Worm (Caenorhabditis elegans): ENCODE results near the gene Y19D2B.2.

Gene Y19D2B.2

DNA sequence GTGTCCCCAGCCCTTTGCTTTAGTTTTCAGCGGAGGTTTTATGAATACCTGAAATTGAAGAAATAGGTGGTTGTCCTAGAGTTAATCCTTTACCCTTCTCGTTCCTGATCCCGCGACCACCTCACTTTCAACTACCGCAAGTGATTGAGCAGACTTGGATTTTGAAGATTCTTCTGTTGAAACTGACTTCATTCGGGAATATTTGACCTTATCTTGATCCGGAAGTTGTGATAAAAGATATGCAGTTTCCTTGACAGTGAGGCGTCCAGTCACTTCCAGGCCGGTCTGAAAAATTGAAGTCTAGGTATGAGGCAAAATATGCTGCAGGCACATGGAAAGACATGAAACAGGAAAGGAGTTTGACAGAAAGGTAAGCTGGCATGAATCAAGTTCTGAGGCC is 31.1 kb downstream of the Y19D2B.2 start:
- no peak for TF ChIP-seq hmg-4 (GFP tag; optimal IDR thresholded peaks at IDR 0.05)
- no peak for TF ChIP-seq pes-1 (GFP tag; IDR thresholded peaks at IDR 0.05)
- TF ChIP-seq ama-1 (optimal IDR thresholded peaks at IDR 0.05): no peak
- TF ChIP-seq ceh-13 (GFP tag; optimal IDR thresholded peaks at IDR 0.05): no peak
- no peak for TF ChIP-seq sea-1 (GFP tag; conservative IDR thresholded peaks at IDR 0.05)
- no peak for TF ChIP-seq aly-1 (tag; optimal IDR thresholded peaks at IDR 0.05)
- no peak for TF ChIP-seq hmbx-1 (tag; optimal IDR thresholded peaks at IDR 0.05)
- no peak for TF ChIP-seq scrt-1 (GFP tag; IDR thresholded peaks at IDR 0.05)
- no peak for TF ChIP-seq ets-7 (tag; optimal IDR thresholded peaks at IDR 0.05)
- TF ChIP-seq tbx-11 (GFP tag; IDR thresholded peaks at IDR 0.05): no peak
- no peak for TF ChIP-seq hnd-1 (tag; optimal IDR thresholded peaks at IDR 0.05)
- no peak for TF ChIP-seq tbx-37 (GFP tag; conservative IDR thresholded peaks at IDR 0.05)
- no peak for TF ChIP-seq F13C5.2 (tag; optimal IDR thresholded peaks at IDR 0.05)
- no peak for TF ChIP-seq tra-4 (tag; optimal IDR thresholded peaks at IDR 0.05)
- TF ChIP-seq flt-1 (GFP tag; IDR thresholded peaks at IDR 0.05): no peak
- TF ChIP-seq ceh-36 (tag; optimal IDR thresholded peaks at IDR 0.05): no peak
- no peak for TF ChIP-seq B0310.2 (tag; optimal IDR thresholded peaks at IDR 0.05)

DNA sequence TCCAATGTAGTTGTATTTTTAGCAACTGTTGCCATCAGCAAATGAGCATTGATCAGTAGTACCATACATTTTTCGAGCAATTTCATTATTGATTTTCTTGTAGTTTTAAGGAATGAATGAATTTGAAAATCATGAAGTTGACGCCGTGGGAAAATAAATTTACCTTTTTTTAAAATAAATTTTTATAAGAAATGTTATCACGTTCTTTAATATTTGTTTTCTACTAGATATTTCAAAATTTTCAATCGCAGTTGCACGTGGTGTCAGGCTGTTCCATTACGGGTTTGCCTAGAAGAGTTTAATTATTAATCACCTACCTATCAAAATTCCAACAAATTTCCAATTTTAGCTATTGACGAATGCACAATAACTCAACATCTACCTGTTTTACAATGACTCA is 32.7 kb downstream of the Y19D2B.2 start, which contains the start of gene R03D7.8:
TSS of gene R03D7.8 (minus strand) at position 101 of the 400 bp plus-strand sequence.
- TF ChIP-seq sea-1 (GFP tag; conservative IDR thresholded peaks at IDR 0.05): no peak
- TF ChIP-seq ets-7 (tag; optimal IDR thresholded peaks at IDR 0.05): no peak
- no peak for TF ChIP-seq tra-4 (tag; optimal IDR thresholded peaks at IDR 0.05)
- TF ChIP-seq ama-1 (optimal IDR thresholded peaks at IDR 0.05): no peak
- TF ChIP-seq ceh-36 (tag; optimal IDR thresholded peaks at IDR 0.05): no peak
- no peak for TF ChIP-seq F13C5.2 (tag; optimal IDR thresholded peaks at IDR 0.05)
- no peak for TF ChIP-seq hmg-4 (GFP tag; optimal IDR thresholded peaks at IDR 0.05)
- TF ChIP-seq ceh-13 (GFP tag; optimal IDR thresholded peaks at IDR 0.05): no peak
- no peak for TF ChIP-seq pes-1 (GFP tag; IDR thresholded peaks at IDR 0.05)
- TF ChIP-seq hmbx-1 (tag; optimal IDR thresholded peaks at IDR 0.05): no peak
- no peak for TF ChIP-seq tbx-11 (GFP tag; IDR thresholded peaks at IDR 0.05)
- no peak for TF ChIP-seq B0310.2 (tag; optimal IDR thresholded peaks at IDR 0.05)

DNA sequence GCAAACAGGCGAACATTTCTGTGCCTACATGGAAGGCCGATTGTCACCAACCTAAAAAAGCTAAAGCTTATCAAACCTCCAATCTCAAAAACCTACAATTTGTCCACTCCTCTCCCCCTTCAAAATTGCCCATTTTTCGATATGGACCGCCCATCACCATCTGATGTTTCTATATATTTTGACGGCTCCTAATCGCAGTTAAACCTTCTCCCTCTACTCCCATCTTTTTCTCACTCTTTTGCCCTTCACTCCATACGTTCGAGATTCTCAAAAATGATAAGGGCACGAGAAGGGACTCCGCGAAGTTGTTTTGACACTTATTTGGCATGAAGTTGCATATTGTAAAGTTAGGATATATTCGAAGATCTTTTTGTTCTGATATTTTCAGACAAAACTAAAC is 35.1 kb downstream of the Y19D2B.2 start:
- TF ChIP-seq tbx-11 (GFP tag; IDR thresholded peaks at IDR 0.05) (no peak), ama-1 (optimal IDR thresholded peaks at IDR 0.05) (no peak), ceh-13 (GFP tag; optimal IDR thresholded peaks at IDR 0.05) (no peak), sea-1 (GFP tag; conservative IDR thresholded peaks at IDR 0.05) (no peak), tbx-37 (GFP tag; conservative IDR thresholded peaks at IDR 0.05) (no peak), aly-1 (tag; optimal IDR thresholded peaks at IDR 0.05) (no peak), scrt-1 (GFP tag; IDR thresholded peaks at IDR 0.05) (no peak), hmg-4 (GFP tag; optimal IDR thresholded peaks at IDR 0.05) (no peak), F13C5.2 (tag; optimal IDR thresholded peaks at IDR 0.05) (no peak), ceh-36 (tag; optimal IDR thresholded peaks at IDR 0.05) (no peak)

DNA sequence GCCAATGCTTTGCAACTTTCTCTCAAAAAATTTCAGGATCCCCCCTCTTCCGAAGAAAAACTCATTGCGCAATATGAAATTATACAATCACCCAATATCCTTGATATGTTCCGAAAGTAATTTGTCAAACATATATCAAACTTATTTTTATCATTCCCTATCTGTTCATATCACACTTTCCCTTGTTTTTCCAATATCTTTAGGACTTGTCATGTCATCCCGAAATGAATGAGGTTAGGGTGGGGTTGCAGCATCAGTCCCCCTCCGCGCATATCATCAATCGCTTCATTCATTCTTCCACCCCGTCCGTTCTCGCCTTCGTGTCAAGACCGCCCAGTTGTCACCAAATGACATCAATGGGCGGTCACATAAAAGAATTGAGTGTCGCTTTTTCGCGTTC is 35.6 kb downstream of the Y19D2B.2 start:
- TF ChIP-seq hmg-4 (GFP tag; optimal IDR thresholded peaks at IDR 0.05): no peak

DNA sequence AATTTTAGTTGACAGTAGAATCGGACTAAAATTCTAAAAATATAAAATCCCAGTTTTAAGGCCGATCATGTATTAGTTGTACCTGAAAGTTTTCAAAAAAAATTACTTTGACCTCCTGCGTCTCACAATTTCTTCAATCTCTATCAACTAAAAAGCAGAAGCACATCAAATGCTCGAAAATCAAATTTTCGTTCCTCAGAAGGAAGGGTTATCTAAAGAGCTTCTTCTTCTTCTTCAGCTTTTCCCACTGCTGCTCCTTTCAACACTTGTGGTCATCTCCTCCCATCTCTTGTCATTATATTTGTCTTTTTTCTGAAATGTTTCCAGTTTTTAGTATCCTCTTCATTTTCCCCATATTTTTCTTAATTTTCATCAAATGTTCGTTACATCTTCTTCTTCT is 40.7 kb downstream of the Y19D2B.2 start:
- no peak for TF ChIP-seq tra-4 (tag; optimal IDR thresholded peaks at IDR 0.05)
- TF ChIP-seq B0310.2 (tag; optimal IDR thresholded peaks at IDR 0.05): no peak
- no peak for TF ChIP-seq ets-7 (tag; optimal IDR thresholded peaks at IDR 0.05)
- no peak for TF ChIP-seq tbx-37 (GFP tag; conservative IDR thresholded peaks at IDR 0.05)
- no peak for TF ChIP-seq aly-1 (tag; optimal IDR thresholded peaks at IDR 0.05)
- TF ChIP-seq flt-1 (GFP tag; IDR thresholded peaks at IDR 0.05): no peak
- no peak for TF ChIP-seq hmbx-1 (tag; optimal IDR thresholded peaks at IDR 0.05)
- TF ChIP-seq F13C5.2 (tag; optimal IDR thresholded peaks at IDR 0.05): no peak
- no peak for TF ChIP-seq ceh-13 (GFP tag; optimal IDR thresholded peaks at IDR 0.05)
- TF ChIP-seq tbx-11 (GFP tag; IDR thresholded peaks at IDR 0.05): no peak
- no peak for TF ChIP-seq ama-1 (optimal IDR thresholded peaks at IDR 0.05)
- TF ChIP-seq sea-1 (GFP tag; conservative IDR thresholded peaks at IDR 0.05): no peak
- no peak for TF ChIP-seq pes-1 (GFP tag; IDR thresholded peaks at IDR 0.05)
- no peak for TF ChIP-seq scrt-1 (GFP tag; IDR thresholded peaks at IDR 0.05)
- no peak for TF ChIP-seq hmg-4 (GFP tag; optimal IDR thresholded peaks at IDR 0.05)
- TF ChIP-seq hnd-1 (tag; optimal IDR thresholded peaks at IDR 0.05): no peak

DNA sequence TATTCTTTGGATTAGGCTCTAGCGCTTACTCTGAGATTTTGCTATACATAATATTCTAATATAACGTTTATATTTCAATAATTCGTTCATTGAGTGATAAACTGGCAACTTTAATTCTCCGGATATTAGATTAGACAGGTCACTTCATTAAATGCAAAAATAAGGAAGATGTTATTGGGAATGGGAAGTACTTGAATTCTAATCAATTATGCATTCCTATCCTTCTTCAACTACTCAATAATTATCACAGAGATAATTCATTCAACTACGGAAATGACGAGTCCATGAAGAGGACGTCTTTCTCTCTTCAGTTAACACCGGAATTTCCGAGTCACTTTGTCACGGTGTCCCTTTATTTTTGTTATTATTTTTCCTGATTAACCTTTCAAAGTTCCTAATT is 46.6 kb downstream of the Y19D2B.2 start:
- no peak for TF ChIP-seq F13C5.2 (tag; optimal IDR thresholded peaks at IDR 0.05)
- no peak for TF ChIP-seq pes-1 (GFP tag; IDR thresholded peaks at IDR 0.05)
- TF ChIP-seq tbx-37 (GFP tag; conservative IDR thresholded peaks at IDR 0.05): no peak
- no peak for TF ChIP-seq hmg-4 (GFP tag; optimal IDR thresholded peaks at IDR 0.05)
- TF ChIP-seq ceh-36 (tag; optimal IDR thresholded peaks at IDR 0.05): no peak
- no peak for TF ChIP-seq ceh-13 (GFP tag; optimal IDR thresholded peaks at IDR 0.05)
- no peak for TF ChIP-seq flt-1 (GFP tag; IDR thresholded peaks at IDR 0.05)
- TF ChIP-seq ets-7 (tag; optimal IDR thresholded peaks at IDR 0.05): no peak
- no peak for TF ChIP-seq tbx-11 (GFP tag; IDR thresholded peaks at IDR 0.05)
- no peak for TF ChIP-seq scrt-1 (GFP tag; IDR thresholded peaks at IDR 0.05)
- TF ChIP-seq ama-1 (optimal IDR thresholded peaks at IDR 0.05): no peak
- no peak for TF ChIP-seq hmbx-1 (tag; optimal IDR thresholded peaks at IDR 0.05)
- no peak for TF ChIP-seq B0310.2 (tag; optimal IDR thresholded peaks at IDR 0.05)
- TF ChIP-seq sea-1 (GFP tag; conservative IDR thresholded peaks at IDR 0.05): no peak
- no peak for TF ChIP-seq hnd-1 (tag; optimal IDR thresholded peaks at IDR 0.05)
- no peak for TF ChIP-seq aly-1 (tag; optimal IDR thresholded peaks at IDR 0.05)

DNA sequence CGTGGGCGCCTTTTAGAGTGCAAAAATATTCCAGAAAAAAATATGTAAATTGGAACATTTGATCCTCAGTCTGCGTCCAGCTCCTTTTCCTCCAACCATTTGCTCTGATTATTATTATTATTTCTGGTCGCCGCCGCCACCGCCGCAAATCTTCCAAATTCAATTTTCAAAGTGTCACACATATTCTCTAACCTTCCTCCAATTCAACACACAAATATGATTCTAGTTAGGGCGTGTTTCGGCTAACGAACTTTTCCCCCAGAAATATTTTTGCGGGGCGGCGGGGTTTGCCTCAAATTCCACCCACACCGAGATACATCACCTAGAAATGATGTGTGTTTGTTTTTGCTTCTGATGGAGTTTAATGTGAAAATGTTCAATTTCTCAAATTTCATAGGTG is 47.6 kb downstream of the Y19D2B.2 start:
- TF ChIP-seq aly-1 (tag; optimal IDR thresholded peaks at IDR 0.05): no peak
- no peak for TF ChIP-seq sea-1 (GFP tag; conservative IDR thresholded peaks at IDR 0.05)
